Worm (Caenorhabditis elegans): ENCODE results near the gene F59D12.5.

ce11 chrX:15622041-15622440 is 25.1 kb downstream of the F59D12.5 start:
- TF ChIP-seq pha-4 (tag; optimal IDR thresholded peaks at IDR 0.05) (no peak), unc-62 (GFP tag; optimal IDR thresholded peaks at IDR 0.05) (no peak), ztf-11 (tag; optimal IDR thresholded peaks at IDR 0.05) (no peak), elt-1 (tag; optimal IDR thresholded peaks at IDR 0.05; ENCODE audit: borderline replicate concordance, insufficient read depth) (no peak), tbx-8 (GFP tag; optimal IDR thresholded peaks at IDR 0.05) (no peak), nhr-237 (tag; optimal IDR thresholded peaks at IDR 0.05) (no peak), ces-1 (GFP tag; optimal IDR thresholded peaks at IDR 0.05) (no peak), blmp-1 (tag; optimal IDR thresholded peaks at IDR 0.05) (no peak), cnd-1 (tag; optimal IDR thresholded peaks at IDR 0.05) (no peak), nhr-28 (tag; optimal IDR thresholded peaks at IDR 0.05) (no peak), ham-2 (GFP tag; optimal IDR thresholded peaks at IDR 0.05) (no peak), sem-2 (GFP tag; optimal IDR thresholded peaks at IDR 0.05) (no peak), nhr-76 (tag; optimal IDR thresholded peaks at IDR 0.05) (no peak)

Measured in whole organism, mixed stage, embryonic.